Fruit fly (Drosophila melanogaster) whole organism, embryonic: ENCODE measurements around the gene CG18661.
A peak's percentile ranks its signal among the peaks of the same experiment; 100 is the strongest.

Experiments used
- Bdp1 ChIP-seq: fragments of 200-800 bp; sonication (Bioruptor generic); optimal IDR thresholded peaks from 3 replicates; lab custom pipeline; 2016; ENCODE audit warnings: missing biosample characterization, missing genetic modification characterization
- Bgb ChIP-seq: fragments of 200-800 bp; sonication (Bioruptor generic); IDR thresholded peaks from 2 replicates; pipeline ENCODE4 v1.3.6; 2022; ENCODE audit warnings: missing biosample characterization, missing genetic modification characterization; ENCODE audit not compliant: partially characterized antibody
- CG10209 ChIP-seq: fragments of 200-800 bp; sonication (Bioruptor generic); optimal IDR thresholded peaks from 3 replicates; lab custom pipeline; 2017; ENCODE audit warnings: missing biosample characterization, mild to moderate bottlenecking, missing genetic modification characterization, missing genetic modification reagents
- CG10565 ChIP-seq: fragments of 200-800 bp; sonication (Bioruptor generic); optimal IDR thresholded peaks from 3 replicates; lab custom pipeline; 2016; ENCODE audit warnings: missing biosample characterization, mild to moderate bottlenecking, missing genetic modification characterization
- CG10654 ChIP-seq: fragments of 200-800 bp; sonication (Bioruptor generic); optimal IDR thresholded peaks from 2 replicates; lab custom pipeline; 2016; ENCODE audit warnings: missing biosample characterization, missing genetic modification characterization
- CG11504 ChIP-seq: fragments of 200-800 bp; sonication (Bioruptor generic); optimal IDR thresholded peaks from 3 replicates; lab custom pipeline; 2019; ENCODE audit warnings: missing biosample characterization, mild to moderate bottlenecking, missing genetic modification characterization, moderate library complexity
- CG12236 ChIP-seq: fragments of 200-800 bp; sonication (Bioruptor generic); optimal IDR thresholded peaks from 2 replicates; lab custom pipeline; 2016; ENCODE audit warnings: missing biosample characterization, missing genetic modification characterization
- CG1233 ChIP-seq: fragments of 200-800 bp; sonication (Bioruptor generic); optimal IDR thresholded peaks from 4 replicates; lab custom pipeline; 2018; ENCODE audit warnings: missing biosample characterization, mild to moderate bottlenecking, missing genetic modification characterization
- CG1603 ChIP-seq: fragments of 200-800 bp; sonication (Bioruptor generic); optimal IDR thresholded peaks from 2 replicates; lab custom pipeline; 2019; ENCODE audit warnings: missing biosample characterization, mild to moderate bottlenecking, missing genetic modification characterization, moderate library complexity
- CG17802 ChIP-seq: fragments of 200-800 bp; sonication (Bioruptor generic); optimal IDR thresholded peaks from 2 replicates; lab custom pipeline; 2018; ENCODE audit warnings: missing biosample characterization, mild to moderate bottlenecking, missing genetic modification characterization, moderate library complexity
- CG3726 ChIP-seq: fragments of 200-800 bp; sonication (Bioruptor generic); IDR thresholded peaks from 3 replicates; pipeline ENCODE4, ENCODE4 v1.3.6; 2022; ENCODE audit warnings: missing biosample characterization, missing genetic modification characterization
- CG4820 ChIP-seq: fragments of 200-800 bp; sonication (Bioruptor generic); optimal IDR thresholded peaks from 3 replicates; lab custom pipeline; 2016; ENCODE audit warnings: missing biosample characterization, missing genetic modification characterization
- CG6791 ChIP-seq: fragments of 200-800 bp; sonication (Bioruptor generic); IDR thresholded peaks from 3 replicates; pipeline ENCODE4 v1.3.6; 2022; ENCODE audit warnings: missing biosample characterization, missing genetic modification characterization; ENCODE audit not compliant: partially characterized antibody
- CG7357 ChIP-seq: fragments of 200-800 bp; sonication (Bioruptor generic); IDR thresholded peaks from 3 replicates; pipeline ENCODE4 v1.3.6; 2022; ENCODE audit warnings: missing biosample characterization, missing genetic modification characterization
- CG7987 ChIP-seq: fragments of 200-800 bp; sonication (Bioruptor generic); optimal IDR thresholded peaks from 2 replicates; lab custom pipeline; 2018; ENCODE audit warnings: missing biosample characterization, mild to moderate bottlenecking, missing genetic modification characterization, moderate library complexity
- CG8478 ChIP-seq: fragments of >200 bp; optimal IDR thresholded peaks from 2 replicates; lab custom pipeline; 2018
- Dfd ChIP-seq, 2 experiments: fragments of >200 bp; optimal IDR thresholded peaks; 2 replicates each; lab custom pipeline; 2017; ENCODE audit warnings: missing biosample characterization in 2 of 2, missing genetic modification characterization in 2 of 2
- Doc2 ChIP-seq: fragments of 200-800 bp; sonication (Bioruptor generic); IDR thresholded peaks from 2 replicates; pipeline ENCODE4 v1.3.6; 2022; ENCODE audit warnings: missing biosample characterization, missing genetic modification characterization
- Eip74EF ChIP-seq, 2 experiments: fragments of 200-800 bp in 1 of 2; fragments of >200 bp in 1 of 2; sonication (Bioruptor generic) in 1 of 2; optimal IDR thresholded peaks; 2 replicates each; lab custom pipeline; 2017 to 2019; ENCODE audit warnings: missing biosample characterization in 2 of 2, missing genetic modification characterization in 2 of 2, mild to moderate bottlenecking in 1 of 2, moderate library complexity in 1 of 2
- Fer2 ChIP-seq: fragments of 200-800 bp; sonication (Bioruptor generic); optimal IDR thresholded peaks from 2 replicates; lab custom pipeline; 2018; ENCODE audit warnings: missing biosample characterization, mild to moderate bottlenecking, missing genetic modification characterization, moderate library complexity
- Gug ChIP-seq: fragments of 200-800 bp; sonication (Bioruptor generic); IDR thresholded peaks from 4 replicates; pipeline ENCODE4 v1.3.6; 2022; ENCODE audit warnings: missing biosample characterization, missing genetic modification characterization
- HLH54F ChIP-seq: fragments of 200-800 bp; sonication (Bioruptor generic); optimal IDR thresholded peaks from 3 replicates; lab custom pipeline; 2016; ENCODE audit warnings: missing biosample characterization, missing genetic modification characterization
- Lpt ChIP-seq: fragments of >200 bp; optimal IDR thresholded peaks from 2 replicates; lab custom pipeline; 2018; ENCODE audit warnings: missing biosample characterization, missing genetic modification characterization
- Max ChIP-seq: fragments of 200-800 bp; sonication (Bioruptor generic); optimal IDR thresholded peaks from 2 replicates; lab custom pipeline; 2016; ENCODE audit warnings: missing biosample characterization, mild to moderate bottlenecking, missing genetic modification characterization
- NK7.1 ChIP-seq: fragments of 200-800 bp; sonication (Bioruptor generic); optimal IDR thresholded peaks from 3 replicates; lab custom pipeline; 2016; ENCODE audit warnings: missing biosample characterization, missing genetic modification characterization
- Rx ChIP-seq: fragments of 200-800 bp; sonication (Bioruptor generic); IDR thresholded peaks from 2 replicates; pipeline ENCODE4 v1.3.6; 2022; ENCODE audit warnings: missing biosample characterization, missing genetic modification characterization
- TFAM ChIP-seq: fragments of 200-800 bp; sonication (Bioruptor generic); optimal IDR thresholded peaks from 2 replicates; lab custom pipeline; 2017; ENCODE audit warnings: missing biosample characterization, missing genetic modification characterization, inconsistent platforms
- YL-1 ChIP-seq: fragments of 200-800 bp; sonication (Bioruptor generic); optimal IDR thresholded peaks from 3 replicates; lab custom pipeline; 2017; ENCODE audit warnings: missing biosample characterization, mild to moderate bottlenecking, missing genetic modification characterization
- ara ChIP-seq: fragments of 200-800 bp; sonication (Bioruptor generic); IDR thresholded peaks from 2 replicates; pipeline ENCODE4 v1.3.6; 2022; ENCODE audit warnings: missing biosample characterization, missing genetic modification characterization
- btn ChIP-seq: fragments of 200-800 bp; sonication (Bioruptor generic); optimal IDR thresholded peaks from 2 replicates; lab custom pipeline; 2016; ENCODE audit warnings: missing biosample characterization, missing genetic modification characterization
- cas ChIP-seq: fragments of 200-800 bp; sonication (Bioruptor generic); IDR thresholded peaks from 2 replicates; pipeline ENCODE4 v1.3.6; 2022; ENCODE audit warnings: missing biosample characterization, missing genetic modification characterization
- chinmo ChIP-seq: fragments of 200-800 bp; sonication (Bioruptor generic); IDR thresholded peaks from 4 replicates; pipeline ENCODE4 v1.3.6; 2022; ENCODE audit warnings: missing biosample characterization, missing genetic modification characterization; ENCODE audit not compliant: partially characterized antibody
- crc ChIP-seq: fragments of 200-800 bp; sonication (Bioruptor generic); optimal IDR thresholded peaks from 2 replicates; lab custom pipeline; 2016; ENCODE audit warnings: missing biosample characterization, missing genetic modification characterization
- cwo ChIP-seq: fragments of 200-800 bp; sonication (Bioruptor generic); optimal IDR thresholded peaks from 3 replicates; lab custom pipeline; 2017; ENCODE audit warnings: missing biosample characterization, missing genetic modification characterization, mild to moderate bottlenecking, moderate library complexity, missing genetic modification reagents
- dmrt99B ChIP-seq: fragments of 200-800 bp; sonication (Bioruptor generic); optimal IDR thresholded peaks from 2 replicates; lab custom pipeline; 2018; ENCODE audit warnings: missing biosample characterization, mild to moderate bottlenecking, missing genetic modification characterization, moderate library complexity
- esg ChIP-seq: fragments of 200-800 bp; sonication (Bioruptor generic); conservative IDR thresholded peaks from 2 replicates; pipeline ENCODE4 v1.3.6; 2022; ENCODE audit warnings: missing biosample characterization, missing genetic modification characterization
- kah ChIP-seq: fragments of 200-800 bp; sonication (Bioruptor generic); optimal IDR thresholded peaks from 2 replicates; lab custom pipeline; 2018; ENCODE audit warnings: missing biosample characterization, mild to moderate bottlenecking, missing genetic modification characterization
- lbe ChIP-seq: fragments of 200-800 bp; sonication (Bioruptor generic); optimal IDR thresholded peaks from 2 replicates; lab custom pipeline; 2016; ENCODE audit warnings: missing biosample characterization, mild to moderate bottlenecking, missing genetic modification characterization
- lmd ChIP-seq: fragments of 200-800 bp; sonication (Bioruptor generic); IDR thresholded peaks from 2 replicates; pipeline ENCODE4 v1.3.6; 2022; ENCODE audit warnings: missing biosample characterization, missing genetic modification characterization
- oc ChIP-seq: fragments of 200-800 bp; sonication (Bioruptor generic); optimal IDR thresholded peaks from 2 replicates; lab custom pipeline; 2018; ENCODE audit warnings: missing biosample characterization, mild to moderate bottlenecking, missing genetic modification characterization, moderate library complexity
- odd ChIP-seq: fragments of 200-800 bp; sonication (Bioruptor generic); optimal IDR thresholded peaks from 2 replicates; lab custom pipeline; 2017; ENCODE audit warnings: missing biosample characterization, mild to moderate bottlenecking, missing genetic modification characterization
- p53 ChIP-seq: fragments of 200-800 bp; sonication (Bioruptor generic); optimal IDR thresholded peaks from 2 replicates; lab custom pipeline; 2016; ENCODE audit warnings: missing biosample characterization, missing genetic modification characterization
- peb ChIP-seq: fragments of 200-800 bp; sonication (Bioruptor generic); IDR thresholded peaks from 2 replicates; pipeline ENCODE4 v1.3.6; 2022; ENCODE audit warnings: missing biosample characterization, missing genetic modification characterization
- pita ChIP-seq: fragments of 200-800 bp; sonication (Bioruptor generic); optimal IDR thresholded peaks from 2 replicates; lab custom pipeline; 2017; ENCODE audit warnings: missing biosample characterization, mild to moderate bottlenecking, missing genetic modification characterization
- pros ChIP-seq: fragments of 200-800 bp; sonication (Bioruptor generic); optimal IDR thresholded peaks from 3 replicates; lab custom pipeline; 2019; ENCODE audit warnings: missing biosample characterization, mild to moderate bottlenecking, missing genetic modification characterization, moderate library complexity
- pum ChIP-seq: fragments of 200-800 bp; sonication (Bioruptor generic); optimal IDR thresholded peaks from 2 replicates; lab custom pipeline; 2016; ENCODE audit warnings: missing biosample characterization, missing genetic modification characterization
- repo ChIP-seq: fragments of 200-800 bp; sonication (Bioruptor generic); optimal IDR thresholded peaks from 2 replicates; lab custom pipeline; 2016; ENCODE audit warnings: missing biosample characterization, missing genetic modification characterization
- ssp ChIP-seq: fragments of 200-800 bp; sonication (Bioruptor generic); IDR thresholded peaks from 2 replicates; pipeline ENCODE4 v1.3.6; 2022; ENCODE audit warnings: missing biosample characterization, missing genetic modification characterization
- tio ChIP-seq: fragments of 200-800 bp; sonication (Bioruptor generic); optimal IDR thresholded peaks from 2 replicates; lab custom pipeline; 2017; ENCODE audit warnings: missing biosample characterization, missing genetic modification characterization, inconsistent platforms
- unpg ChIP-seq: fragments of 200-800 bp; sonication (Bioruptor generic); optimal IDR thresholded peaks from 3 replicates; lab custom pipeline; 2018; ENCODE audit warnings: missing biosample characterization, mild to moderate bottlenecking, missing genetic modification characterization, moderate library complexity
- yki ChIP-seq: fragments of >200 bp; optimal IDR thresholded peaks from 3 replicates; lab custom pipeline; 2018

The CG18661 gene

dm6 chr2L:8949919-8950722, 47.3 kb upstream of the CG18661 start (continued):
- TF ChIP-seq Eip74EF (GFP tag; optimal IDR thresholded peaks at IDR 0.05; lab: Kevin White, UChicago) (no peak), lmd (GFP tag; lab: Robert Waterston, UW) (no peak), tio (GFP tag; lab: Kevin White, UChicago) (peak; percentile 13), CG12236 (GFP tag; lab: Kevin White, UChicago) (no peak), pum (GFP tag; lab: Kevin White, UChicago) (no peak), p53 (GFP tag; lab: Kevin White, UChicago) (no peak), CG11504 (tag; lab: Kevin White, UChicago) (no peak), odd (GFP tag; lab: Kevin White, UChicago) (peak; percentile 8), Fer2 (tag; lab: Kevin White, UChicago) (no peak), CG10654 (no peak), CG4820 (GFP tag; lab: Kevin White, UChicago) (no peak), CG6791 (GFP tag; lab: Robert Waterston, UW) (no peak), CG10565 (no peak), Lpt (GFP tag; lab: Kevin White, UChicago) (no peak), cas (GFP tag; lab: Robert Waterston, UW) (no peak), dmrt99B (tag; lab: Kevin White, UChicago) (no peak), Rx (GFP tag; lab: Robert Waterston, UW) (no peak), CG10209 (no peak), chinmo (GFP tag; lab: Robert Waterston, UW) (0 out of 4 replicates have a peak, but pooled peaks have one; percentile 15), esg (GFP tag; lab: Robert Waterston, UW) (no peak), CG7987 (GFP tag; lab: Kevin White, UChicago) (no peak), yki (lab: Kevin White, UChicago) (peak; percentile 54), Max (no peak), oc (tag; lab: Kevin White, UChicago) (no peak), Doc2 (no peak), pita (GFP tag; lab: Kevin White, UChicago) (no peak), ara (no peak), NK7.1 (no peak), ssp (GFP tag; lab: Robert Waterston, UW) (no peak), unpg (no peak), peb (GFP tag; lab: Robert Waterston, UW) (no peak), crc (GFP tag; lab: Kevin White, UChicago) (no peak), CG3726 (GFP tag; lab: Robert Waterston, UW) (no peak), CG8478 (no peak), cwo (GFP tag; lab: Kevin White, UChicago) (no peak), kah (GFP tag; lab: Kevin White, UChicago) (no peak), CG1233 (GFP tag; lab: Kevin White, UChicago) (no peak), Bdp1 (no peak), pros (GFP tag; lab: Kevin White, UChicago) (peak; percentile 93), YL-1 (GFP tag; lab: Kevin White, UChicago) (no peak), lbe (GFP tag; lab: Kevin White, UChicago) (peak; percentile 46), repo (no peak), Gug (no peak), Bgb (GFP tag; lab: Robert Waterston, UW) (no peak), TFAM (no peak), CG1603 (no peak), CG17802 (tag; lab: Kevin White, UChicago) (no peak), Dfd (GFP tag; optimal IDR thresholded peaks at IDR 0.05; lab: Kevin White, UChicago) (no peak), HLH54F (no peak), btn (GFP tag; lab: Kevin White, UChicago) (no peak), CG7357 (no peak)
